Worm (Caenorhabditis elegans): ENCODE results near the gene F38B2.2.

DNA sequence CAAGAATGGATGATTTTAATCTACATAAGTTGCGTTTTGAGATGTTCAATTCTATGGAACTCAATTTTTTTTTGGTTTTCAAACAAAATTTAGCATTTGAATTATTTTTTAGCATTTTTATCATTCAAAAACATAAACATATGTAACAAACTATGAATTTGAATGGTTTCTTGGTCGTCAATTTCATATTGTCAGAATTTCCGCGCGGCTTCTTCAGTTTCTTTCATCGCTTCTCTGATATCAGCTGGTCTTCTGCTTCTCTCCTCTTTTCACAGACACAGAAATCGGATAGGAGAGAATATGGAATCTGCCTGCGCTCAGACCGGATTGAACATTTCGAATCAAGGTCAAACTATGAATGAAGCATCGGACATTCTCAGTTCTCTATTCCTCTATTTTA is 12.5 kb downstream of the F38B2.2 start, which contains the start of gene C03A3.9:
- TF ChIP-seq mdl-1 (tag; optimal IDR thresholded peaks at IDR 0.05) (no peak), aly-2 (tag; optimal IDR thresholded peaks at IDR 0.05) (no peak), fkh-8 (tag; optimal IDR thresholded peaks at IDR 0.05) (no peak)
